Fruit fly (Drosophila melanogaster): ENCODE data around the gene CG1116.

CG1116 gene

dm6 chr3R:5251243-5251865 lies 31.9 kb downstream of the CG1116 start, which contains the start of gene CtsF (continued):
- TF ChIP-seq Ada2b (GFP tag; IDR thresholded peaks at IDR 0.05) (no peak), Kr (GFP tag; optimal IDR thresholded peaks at IDR 0.05) (no peak), tna (GFP tag; IDR thresholded peaks at IDR 0.05; ENCODE audit: partially characterized antibody) (peak; percentile 100), peb (GFP tag; IDR thresholded peaks at IDR 0.05) (no peak), CG2678 (tag; optimal IDR thresholded peaks at IDR 0.05) (peak; percentile 3), slou (GFP tag; optimal IDR thresholded peaks at IDR 0.05) (no peak), Aef1 (GFP tag; IDR thresholded peaks at IDR 0.05) (no peak), Ets65A (GFP tag) (no peak), CG6683 (GFP tag; optimal IDR thresholded peaks at IDR 0.05) (peak; percentile 15), CG33213 (GFP tag; optimal IDR thresholded peaks at IDR 0.05) (peak; percentile 37), Hey (tag; optimal IDR thresholded peaks at IDR 0.05) (no peak), Six4 (GFP tag; optimal IDR thresholded peaks at IDR 0.05) (no peak), Dad (GFP tag; optimal IDR thresholded peaks at IDR 0.05) (peak; percentile 1), bcd (GFP tag; optimal IDR thresholded peaks at IDR 0.05) (no peak), CG8944 (GFP tag; optimal IDR thresholded peaks at IDR 0.05) (no peak), Ssrp (tag; optimal IDR thresholded peaks at IDR 0.05) (no peak), CG15696 (tag; optimal IDR thresholded peaks at IDR 0.05) (no peak), CG14667 (GFP tag; IDR thresholded peaks at IDR 0.05) (no peak), Hr39 (optimal IDR thresholded peaks at IDR 0.05) (no peak), CG13296 (GFP tag; optimal IDR thresholded peaks at IDR 0.05) (peak; percentile 30), CG7357 (GFP tag; IDR thresholded peaks at IDR 0.05) (no peak), exex (tag; optimal IDR thresholded peaks at IDR 0.05) (no peak), CG17829 (tag; optimal IDR thresholded peaks at IDR 0.05) (peak; percentile 54), CG5245 (GFP tag; optimal IDR thresholded peaks at IDR 0.05) (no peak), CG13624 (GFP tag; optimal IDR thresholded peaks at IDR 0.05) (peak; percentile 40), CG17568 (GFP tag; optimal IDR thresholded peaks at IDR 0.05) (no peak), CoRest (tag; optimal IDR thresholded peaks at IDR 0.05) (peak; percentile 34), fd102C (GFP tag; optimal IDR thresholded peaks at IDR 0.05) (no peak), eve (GFP tag; optimal IDR thresholded peaks at IDR 0.05) (no peak), ro (GFP tag; IDR thresholded peaks at IDR 0.05) (no peak), CG4328 (GFP tag; optimal IDR thresholded peaks at IDR 0.05) (no peak), Sry-β (GFP tag; optimal IDR thresholded peaks at IDR 0.05) (no peak), H15 (GFP tag; IDR thresholded peaks at IDR 0.05) (no peak), CG3281 (GFP tag; optimal IDR thresholded peaks at IDR 0.05) (no peak), CG8924 (tag; optimal IDR thresholded peaks at IDR 0.05) (peak; percentile 41), CG2129 (GFP tag; IDR thresholded peaks at IDR 0.05; ENCODE audit: partially characterized antibody) (peak; percentile 93), zf30C (GFP tag; optimal IDR thresholded peaks at IDR 0.05) (no peak), disco-r (GFP tag; optimal IDR thresholded peaks at IDR 0.05) (peak; percentile 4), mirr (GFP tag; optimal IDR thresholded peaks at IDR 0.05) (peak; percentile 17), ap (GFP tag; IDR thresholded peaks at IDR 0.05) (no peak), shn (GFP tag; optimal IDR thresholded peaks at IDR 0.05) (no peak), CG32767 (GFP tag; IDR thresholded peaks at IDR 0.05) (no peak), CG3838 (GFP tag; optimal IDR thresholded peaks at IDR 0.05) (no peak), CG8359 (GFP tag; optimal IDR thresholded peaks at IDR 0.05; ENCODE audit: borderline replicate concordance) (no peak), CG8089 (GFP tag; optimal IDR thresholded peaks at IDR 0.05) (no peak), ems (GFP tag; optimal IDR thresholded peaks at IDR 0.05) (peak; percentile 32), Drgx (GFP tag; IDR thresholded peaks at IDR 0.05) (no peak), Dfd (GFP tag; optimal IDR thresholded peaks at IDR 0.05) (no peak), chinmo (GFP tag; IDR thresholded peaks at IDR 0.05; ENCODE audit: partially characterized antibody) (peak; percentile 97), CG12236 (GFP tag; optimal IDR thresholded peaks at IDR 0.05) (no peak), hb (GFP tag; IDR thresholded peaks at IDR 0.05; ENCODE audit: partially characterized antibody) (peak; percentile 99)
